Worm (Caenorhabditis elegans) whole organism, L1 larva: ENCODE data around the gene dao-3.

Experiments used
- C34B4.2 ChIP-seq: sonication (generic microtip); optimal IDR thresholded peaks from 2 replicates; lab custom pipeline; 2017; ENCODE audit warnings: mild to moderate bottlenecking, missing genetic modification characterization, missing compliant biosample characterization
- Y116A8C.19 ChIP-seq: sonication (generic microtip); optimal IDR thresholded peaks from 2 replicates; lab custom pipeline; 2016; ENCODE audit warnings: missing compliant biosample characterization, missing genetic modification characterization, borderline replicate concordance
- aha-1 ChIP-seq: fragments of 150-350 bp; optimal IDR thresholded peaks from 2 replicates; lab custom pipeline; 2014; ENCODE audit warnings: missing biosample characterization, missing genetic modification characterization
- alr-1 ChIP-seq: fragments of 200-800 bp; sonication (Bioruptor generic); optimal IDR thresholded peaks from 2 replicates; lab custom pipeline; 2018; ENCODE audit warnings: borderline replicate concordance, mild to moderate bottlenecking, missing genetic modification characterization, missing compliant biosample characterization
- aly-2 ChIP-seq: fragments of 150-350 bp; optimal IDR thresholded peaks from 2 replicates; lab custom pipeline; 2014; ENCODE audit warnings: missing biosample characterization, missing genetic modification characterization
- ama-1 ChIP-seq: fragments of 150-350 bp; optimal IDR thresholded peaks from 2 replicates; lab custom pipeline; 2014
- blmp-1 ChIP-seq: fragments of 150-350 bp; optimal IDR thresholded peaks from 2 replicates; lab custom pipeline; 2014; ENCODE audit warnings: missing biosample characterization, missing genetic modification characterization
- ceh-63 ChIP-seq: fragments of 200-800 bp; sonication (Bioruptor generic); optimal IDR thresholded peaks from 2 replicates; lab custom pipeline; 2018; ENCODE audit warnings: mild to moderate bottlenecking, missing genetic modification characterization, missing compliant biosample characterization
- ceh-8 ChIP-seq: fragments of 200-800 bp; sonication (Bioruptor generic); optimal IDR thresholded peaks from 2 replicates; lab custom pipeline; 2018; ENCODE audit warnings: mild to moderate bottlenecking, missing genetic modification characterization, moderate library complexity, missing compliant biosample characterization
- ceh-88 ChIP-seq: fragments of 200-800 bp; sonication (Bioruptor generic); IDR thresholded peaks from 2 replicates; pipeline ENCODE4 v1.3.6; 2022; ENCODE audit warnings: missing genetic modification characterization, missing compliant biosample characterization
- ceh-90 ChIP-seq: sonication (generic microtip); optimal IDR thresholded peaks from 2 replicates; lab custom pipeline; 2016; ENCODE audit warnings: missing genetic modification characterization, missing compliant biosample characterization
- ces-1 ChIP-seq: fragments of 150-350 bp; optimal IDR thresholded peaks from 2 replicates; lab custom pipeline; 2014; ENCODE audit warnings: missing biosample characterization, missing genetic modification reagents, missing genetic modification characterization
- efl-1 ChIP-seq, 4 experiments: fragments of 150-350 bp; optimal IDR thresholded peaks in 3 of 4; peaks in 1 of 4; 1 replicate in 1 of 4; 2 replicates in 3 of 4; lab custom pipeline; 2014; ENCODE audit warnings: missing biosample characterization in 2 of 4, missing genetic modification characterization in 2 of 4, missing genetic modification reagents in 2 of 4
- efl-3 ChIP-seq: fragments of 200-800 bp; sonication (Bioruptor generic); optimal IDR thresholded peaks from 2 replicates; lab custom pipeline; 2018; ENCODE audit warnings: mild to moderate bottlenecking, missing genetic modification characterization, missing compliant biosample characterization
- egl-13 ChIP-seq: sonication (generic microtip); optimal IDR thresholded peaks from 2 replicates; lab custom pipeline; 2016; ENCODE audit warnings: missing genotype, missing genetic modification reagents, missing genetic modification characterization, missing compliant biosample characterization
- elt-2 ChIP-seq: sonication (generic microtip); optimal IDR thresholded peaks from 2 replicates; lab custom pipeline; 2016; ENCODE audit warnings: missing genetic modification characterization, mild to moderate bottlenecking, inconsistent platforms, missing compliant biosample characterization, missing genetic modification reagents
- elt-3 ChIP-seq, 6 experiments: fragments of 150-350 bp in 1 of 6; sonication (generic microtip); optimal IDR thresholded peaks; 2 replicates each; lab custom pipeline; 2017 to 2018; ENCODE audit warnings: missing biosample characterization in 6 of 6, missing genetic modification characterization in 6 of 6, inconsistent platforms in 1 of 6
- fkh-8 ChIP-seq: sonication (generic microtip); optimal IDR thresholded peaks from 2 replicates; lab custom pipeline; 2016; ENCODE audit warnings: mild to moderate bottlenecking, missing genetic modification characterization, missing compliant biosample characterization
- fos-1 ChIP-seq: fragments of 150-350 bp; optimal IDR thresholded peaks from 2 replicates; lab custom pipeline; 2014; ENCODE audit warnings: missing biosample characterization, missing genetic modification characterization
- hlh-17 ChIP-seq: fragments of 200-800 bp; sonication (Bioruptor generic); optimal IDR thresholded peaks from 2 replicates; lab custom pipeline; 2018; ENCODE audit warnings: missing genetic modification characterization, mild to moderate bottlenecking, missing compliant biosample characterization, moderate library complexity, borderline replicate concordance
- jun-1 ChIP-seq: fragments of 150-350 bp; optimal IDR thresholded peaks from 2 replicates; lab custom pipeline; 2014; ENCODE audit warnings: missing biosample characterization, missing genetic modification reagents, missing genetic modification characterization
- lin-14 ChIP-seq: fragments of 200-800 bp; sonication (Bioruptor generic); optimal IDR thresholded peaks from 2 replicates; lab custom pipeline; 2018; ENCODE audit warnings: mild to moderate bottlenecking, missing genetic modification characterization, moderate library complexity, missing compliant biosample characterization
- lin-15B ChIP-seq: fragments of 150-350 bp; sonication (generic microtip); optimal IDR thresholded peaks from 3 replicates; lab custom pipeline; 2014; ENCODE audit warnings: missing biosample characterization, missing genetic modification characterization
- lin-39 ChIP-seq: fragments of 150-350 bp; optimal IDR thresholded peaks from 2 replicates; lab custom pipeline; 2014; ENCODE audit warnings: missing biosample characterization, missing genetic modification reagents, missing genetic modification characterization
- mdl-1 ChIP-seq, 2 experiments: fragments of 150-350 bp; optimal IDR thresholded peaks; 2 replicates each; lab custom pipeline; 2014 to 2017; ENCODE audit warnings: missing biosample characterization in 2 of 2, missing genetic modification characterization in 2 of 2, inconsistent platforms in 1 of 2
- nhr-12 ChIP-seq: sonication (generic microtip); optimal IDR thresholded peaks from 2 replicates; lab custom pipeline; 2017; ENCODE audit warnings: missing biosample characterization, missing genetic modification characterization
- nhr-28 ChIP-seq: fragments of 150-350 bp; optimal IDR thresholded peaks from 2 replicates; lab custom pipeline; 2014; ENCODE audit warnings: missing biosample characterization, missing genetic modification characterization
- nhr-76 ChIP-seq: sonication (generic microtip); optimal IDR thresholded peaks from 2 replicates; lab custom pipeline; 2017; ENCODE audit warnings: missing biosample characterization, missing genetic modification characterization
- nhr-84 ChIP-seq: sonication (generic microtip); optimal IDR thresholded peaks from 2 replicates; lab custom pipeline; 2017; ENCODE audit warnings: missing biosample characterization, missing genetic modification characterization
- nhr-85 ChIP-seq: sonication (generic microtip); peaks from one replicate; lab custom pipeline; 2016; ENCODE audit warnings: missing genetic modification characterization, inconsistent platforms, missing compliant biosample characterization
- nhr-90 ChIP-seq: sonication (generic microtip); optimal IDR thresholded peaks from 2 replicates; lab custom pipeline; 2016; ENCODE audit warnings: mild to moderate bottlenecking, missing genetic modification characterization, missing compliant biosample characterization; ENCODE audit not compliant: poor library complexity
- skn-1 ChIP-seq: fragments of 150-350 bp; optimal IDR thresholded peaks from 2 replicates; lab custom pipeline; 2014; ENCODE audit warnings: missing biosample characterization, missing genetic modification characterization
- snpc-4 ChIP-seq: fragments of 150-350 bp; optimal IDR thresholded peaks from 2 replicates; lab custom pipeline; 2014; ENCODE audit warnings: missing biosample characterization, missing genetic modification characterization
- sox-4 ChIP-seq: sonication (generic microtip); optimal IDR thresholded peaks from 2 replicates; lab custom pipeline; 2016; ENCODE audit warnings: missing genetic modification characterization, missing compliant biosample characterization
- sptf-1 ChIP-seq: fragments of 150-350 bp; optimal IDR thresholded peaks from 2 replicates; lab custom pipeline; 2014; ENCODE audit warnings: missing biosample characterization, missing genetic modification characterization
- sup-37 ChIP-seq: fragments of 200-800 bp; sonication (Bioruptor generic); optimal IDR thresholded peaks from 2 replicates; lab custom pipeline; 2018; ENCODE audit warnings: mild to moderate bottlenecking, missing genetic modification characterization, missing compliant biosample characterization
- unc-30 ChIP-seq: sonication (generic microtip); optimal IDR thresholded peaks from 2 replicates; lab custom pipeline; 2017; ENCODE audit warnings: missing biosample characterization, missing genetic modification characterization
- unc-86 ChIP-seq: sonication (generic microtip); optimal IDR thresholded peaks from 2 replicates; lab custom pipeline; 2016; ENCODE audit warnings: missing genetic modification characterization, missing compliant biosample characterization
- unc-98 ChIP-seq: fragments of 200-800 bp; sonication (Bioruptor generic); IDR thresholded peaks from 2 replicates; pipeline ENCODE4 v1.3.6; 2022; ENCODE audit warnings: missing genetic modification characterization, missing compliant biosample characterization
- vab-15 ChIP-seq: sonication (generic microtip); optimal IDR thresholded peaks from 2 replicates; lab custom pipeline; 2017; ENCODE audit warnings: missing genotype, mild to moderate bottlenecking, missing genetic modification characterization, missing compliant biosample characterization
- zag-1 ChIP-seq: fragments of 150-350 bp; optimal IDR thresholded peaks from 2 replicates; lab custom pipeline; 2014; ENCODE audit warnings: missing biosample characterization, missing genetic modification characterization
- ztf-4 ChIP-seq: fragments of 150-350 bp; optimal IDR thresholded peaks from 2 replicates; lab custom pipeline; 2014; ENCODE audit warnings: missing biosample characterization, missing genetic modification characterization

dao-3 gene

ce11 chrX:8083330-8083729 is 3.0 kb downstream of the dao-3 start:
- TF ChIP-seq elt-3 (tag; optimal IDR thresholded peaks at IDR 0.05; lab: Kevin White, UChicago) = no peak
- no peak for TF ChIP-seq ceh-90 (tag; lab: Kevin White, UChicago)
- TF ChIP-seq efl-3 (GFP tag; lab: Kevin White, UChicago) = no peak
- peak; percentile 2 for TF ChIP-seq egl-13
- no peak for TF ChIP-seq ama-1
- no peak for TF ChIP-seq lin-39 (tag; lab: Kevin White, UChicago)
- TF ChIP-seq fkh-8 (tag; lab: Kevin White, UChicago) = no peak
- TF ChIP-seq ceh-63 (GFP tag; lab: Kevin White, UChicago) = no peak
- no peak for TF ChIP-seq vab-15
- no peak for TF ChIP-seq ztf-4 (tag; lab: Kevin White, UChicago)
- peak; percentile 28 for TF ChIP-seq elt-2 (tag; lab: Kevin White, UChicago)
- no peak for TF ChIP-seq nhr-76 (tag; lab: Kevin White, UChicago)
- TF ChIP-seq ceh-8 (GFP tag; lab: Kevin White, UChicago) = peak; percentile 21
- TF ChIP-seq aly-2 (tag; lab: Kevin White, UChicago) = no peak
- TF ChIP-seq sox-4 = no peak
- no peak for TF ChIP-seq nhr-84 (tag; lab: Kevin White, UChicago)
- TF ChIP-seq unc-30 (tag; lab: Kevin White, UChicago) = no peak
- TF ChIP-seq unc-86 = no peak

- TF ChIP-seq ceh-63 (GFP tag; lab: Kevin White, UChicago) = no peak
- TF ChIP-seq aha-1 (tag; lab: Kevin White, UChicago) = no peak
- no peak for TF ChIP-seq fos-1 (tag; lab: Kevin White, UChicago)
- TF ChIP-seq alr-1 = no peak
- TF ChIP-seq ceh-90 (tag; lab: Kevin White, UChicago) = no peak
- TF ChIP-seq nhr-12 = no peak
- no peak for TF ChIP-seq unc-98
- TF ChIP-seq hlh-17 = no peak
- TF ChIP-seq snpc-4 = no peak
- TF ChIP-seq, all 84 proteins: peak for 0
Measured at ce11 chrX:8082703-8083102, 3.6 kb downstream of the dao-3 start.

- TF ChIP-seq elt-3 (tag; optimal IDR thresholded peaks at IDR 0.05; lab: Kevin White, UChicago) (no peak), nhr-90 (tag; lab: Kevin White, UChicago) (no peak)
Measured at ce11 chrX:8078899-8079298, 7.5 kb downstream of the dao-3 start.

DNA sequence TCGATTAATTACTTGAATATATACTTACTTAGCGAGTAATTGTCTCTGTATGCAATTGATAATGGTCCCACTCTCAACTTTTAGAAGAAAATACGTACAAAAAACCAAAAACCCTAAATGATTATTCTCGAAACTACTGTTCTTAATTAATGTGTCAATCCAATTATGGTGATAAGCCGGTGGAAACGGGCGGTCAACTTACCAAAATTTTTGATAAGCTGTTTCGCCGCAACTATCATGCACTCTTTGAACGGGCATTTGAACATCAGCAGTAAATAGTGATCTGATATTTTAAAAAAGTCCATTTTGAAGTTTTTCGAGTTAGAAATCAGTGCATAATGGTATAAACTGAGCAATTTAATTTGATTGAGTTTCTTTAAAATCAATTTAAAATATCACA is 8.0 kb downstream of the dao-3 start:
- TF ChIP-seq zag-1 (tag; lab: Kevin White, UChicago) (no peak), blmp-1 (tag; lab: Kevin White, UChicago) (no peak), ceh-88 (GFP tag; lab: Robert Waterston, UW) (no peak), alr-1 (no peak), sup-37 (GFP tag; lab: Kevin White, UChicago) (no peak), C34B4.2 (tag; lab: Kevin White, UChicago) (no peak), sptf-1 (tag; lab: Kevin White, UChicago) (no peak), ces-1 (GFP tag; lab: Kevin White, UChicago) (no peak), jun-1 (tag; lab: Kevin White, UChicago) (no peak), nhr-28 (tag; lab: Kevin White, UChicago) (no peak), skn-1 (tag; lab: Kevin White, UChicago) (no peak), unc-98 (no peak), lin-14 (GFP tag; lab: Kevin White, UChicago) (no peak), elt-2 (tag; lab: Kevin White, UChicago) (no peak)

DNA sequence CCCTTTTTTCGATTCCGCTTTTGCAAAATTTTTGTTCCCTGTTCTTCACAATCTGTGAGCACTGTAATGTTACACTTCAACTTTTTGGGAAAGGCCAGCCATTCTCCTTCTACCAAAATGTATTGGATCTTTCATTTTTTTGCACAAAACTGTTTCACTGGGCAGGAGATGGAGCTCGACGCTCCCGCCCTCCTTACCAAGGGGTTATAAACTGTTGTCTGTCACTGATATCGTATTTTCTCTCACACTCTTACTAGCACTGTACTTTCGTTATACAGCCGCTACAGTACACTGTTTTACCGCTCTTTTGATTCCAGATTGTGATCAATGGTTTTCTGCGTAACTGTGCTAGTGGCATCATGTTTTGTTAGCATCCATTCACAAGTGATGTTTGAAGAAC is 8.6 kb downstream of the dao-3 start, which contains the start of gene C46F2.1:
Gene C46F2.1 (plus strand): TSS at position 301 of the 400 bp plus-strand sequence.
- TF ChIP-seq Y116A8C.19 = no peak
- TF ChIP-seq mdl-1 (tag; optimal IDR thresholded peaks at IDR 0.05; lab: Kevin White, UChicago) = no peak
- TF ChIP-seq nhr-85 (tag; lab: Kevin White, UChicago) = peak; percentile 36
- TF ChIP-seq efl-1 (optimal IDR thresholded peaks at IDR 0.05; lab: Kevin White, UChicago) = no peak
- TF ChIP-seq efl-1 (GFP tag; optimal IDR thresholded peaks at IDR 0.05 in 1 of 2; lab: Kevin White, UChicago) = peak in 1 of 2 experiments; percentile 49
- no peak for TF ChIP-seq lin-15B
